Worm (Caenorhabditis elegans) whole organism, late embryonic: Measurements from ENCODE around the gene gcy-33.
A peak's percentile ranks its signal among the peaks of the same experiment; 100 is the strongest.

ENCODE experiments used
- C08G9.2 ChIP-seq: sonication (generic microtip); optimal IDR thresholded peaks from 2 replicates; lab custom pipeline; 2016; ENCODE audit warnings: mild to moderate bottlenecking, missing genetic modification characterization, moderate library complexity, missing compliant biosample characterization
- C38D4.7 ChIP-seq: fragments of 200-800 bp; sonication (Bioruptor generic); optimal IDR thresholded peaks from 2 replicates; lab custom pipeline; 2018; ENCODE audit warnings: mild to moderate bottlenecking, missing genetic modification characterization, moderate library complexity, missing compliant biosample characterization
- F13H6.1 ChIP-seq: sonication (generic microtip); optimal IDR thresholded peaks from 2 replicates; lab custom pipeline; 2016; ENCODE audit warnings: missing genetic modification characterization, missing compliant biosample characterization
- K09A11.1 ChIP-seq: sonication (generic microtip); optimal IDR thresholded peaks from 2 replicates; lab custom pipeline; 2017; ENCODE audit warnings: antibody characterized with exemption, mild to moderate bottlenecking, missing genetic modification characterization, missing compliant biosample characterization; ENCODE audit not compliant: insufficient read depth
- Y22D7AL.16 ChIP-seq: sonication (generic microtip); optimal IDR thresholded peaks from 2 replicates; lab custom pipeline; 2016; ENCODE audit warnings: missing genetic modification characterization, missing compliant biosample characterization
- ceh-14 ChIP-seq: sonication (generic microtip); optimal IDR thresholded peaks from 2 replicates; lab custom pipeline; 2016; ENCODE audit warnings: missing genotype, missing genetic modification characterization, missing compliant biosample characterization
- ceh-18 ChIP-seq: sonication (generic microtip); optimal IDR thresholded peaks from 2 replicates; lab custom pipeline; 2016; ENCODE audit warnings: missing genetic modification characterization, missing compliant biosample characterization
- ceh-22 ChIP-seq: sonication (generic microtip); optimal IDR thresholded peaks from 2 replicates; lab custom pipeline; 2017; ENCODE audit warnings: missing biosample characterization, missing genetic modification characterization
- ceh-24 ChIP-seq: sonication (generic microtip); optimal IDR thresholded peaks from 2 replicates; lab custom pipeline; 2016; ENCODE audit warnings: mild to moderate bottlenecking, missing genetic modification characterization, missing compliant biosample characterization
- ceh-31 ChIP-seq: sonication (generic microtip); optimal IDR thresholded peaks from 2 replicates; lab custom pipeline; 2016; ENCODE audit warnings: missing genetic modification characterization, missing compliant biosample characterization
- ceh-34 ChIP-seq: sonication (generic microtip); optimal IDR thresholded peaks from 2 replicates; lab custom pipeline; 2016; ENCODE audit warnings: mild to moderate bottlenecking, missing genetic modification characterization, missing compliant biosample characterization
- ceh-48 ChIP-seq: sonication (generic microtip); optimal IDR thresholded peaks from 2 replicates; lab custom pipeline; 2016; ENCODE audit warnings: missing genetic modification characterization, inconsistent platforms, missing compliant biosample characterization
- ceh-6 ChIP-seq: fragments of 200-800 bp; sonication (Bioruptor generic); optimal IDR thresholded peaks from 2 replicates; lab custom pipeline; 2018; ENCODE audit warnings: mild to moderate bottlenecking, missing genetic modification characterization, missing compliant biosample characterization
- dmd-4 ChIP-seq: sonication (generic microtip); optimal IDR thresholded peaks from 2 replicates; lab custom pipeline; 2016; ENCODE audit warnings: borderline replicate concordance, missing genetic modification characterization, missing compliant biosample characterization
- elt-2 ChIP-seq: sonication (generic microtip); optimal IDR thresholded peaks from 2 replicates; lab custom pipeline; 2016; ENCODE audit warnings: missing genetic modification reagents, missing genetic modification characterization, missing compliant biosample characterization
- elt-4 ChIP-seq: sonication (generic microtip); optimal IDR thresholded peaks from 2 replicates; lab custom pipeline; 2016; ENCODE audit warnings: missing genetic modification characterization, missing compliant biosample characterization
- fax-1 ChIP-seq: sonication (generic microtip); optimal IDR thresholded peaks from 2 replicates; lab custom pipeline; 2016; ENCODE audit warnings: missing genotype, missing genetic modification characterization, missing compliant biosample characterization
- fkh-6 ChIP-seq: sonication (generic microtip); optimal IDR thresholded peaks from 2 replicates; lab custom pipeline; 2016; ENCODE audit warnings: missing genetic modification characterization, missing compliant biosample characterization
- gmeb-2 ChIP-seq: sonication (generic microtip); optimal IDR thresholded peaks from 2 replicates; lab custom pipeline; 2016; ENCODE audit warnings: missing genetic modification characterization, inconsistent platforms, missing compliant biosample characterization
- hlh-15 ChIP-seq: sonication (generic microtip); optimal IDR thresholded peaks from 2 replicates; lab custom pipeline; 2016; ENCODE audit warnings: missing genetic modification characterization, missing compliant biosample characterization
- hlh-6 ChIP-seq: sonication (generic microtip); optimal IDR thresholded peaks from 2 replicates; lab custom pipeline; 2016; ENCODE audit warnings: missing genotype, missing genetic modification characterization, missing compliant biosample characterization
- hlh-8 ChIP-seq: sonication (generic microtip); optimal IDR thresholded peaks from 2 replicates; lab custom pipeline; 2016; ENCODE audit warnings: missing genotype, missing genetic modification characterization, missing compliant biosample characterization
- lin-11 ChIP-seq: fragments of 200-800 bp; sonication (Bioruptor generic); optimal IDR thresholded peaks from 2 replicates; lab custom pipeline; 2018; ENCODE audit warnings: mild to moderate bottlenecking, missing genetic modification characterization, missing compliant biosample characterization
- madf-2 ChIP-seq: sonication (generic microtip); optimal IDR thresholded peaks from 2 replicates; lab custom pipeline; 2017; ENCODE audit warnings: missing genetic modification characterization, missing compliant biosample characterization
- mec-3 ChIP-seq: sonication (generic microtip); optimal IDR thresholded peaks from 2 replicates; lab custom pipeline; 2016; ENCODE audit warnings: borderline replicate concordance, missing genetic modification characterization, missing compliant biosample characterization
- nhr-11 ChIP-seq: fragments of 150-350 bp; optimal IDR thresholded peaks from 2 replicates; lab custom pipeline; 2014; ENCODE audit warnings: missing biosample characterization, missing genetic modification characterization
- nhr-232 ChIP-seq: sonication (generic microtip); optimal IDR thresholded peaks from 2 replicates; lab custom pipeline; 2016; ENCODE audit warnings: missing genetic modification characterization, missing compliant biosample characterization
- odd-2 ChIP-seq: sonication (generic microtip); optimal IDR thresholded peaks from 2 replicates; lab custom pipeline; 2017; ENCODE audit warnings: antibody characterized with exemption, mild to moderate bottlenecking, missing genetic modification characterization, missing compliant biosample characterization
- pag-3 ChIP-seq: sonication (generic microtip); optimal IDR thresholded peaks from 2 replicates; lab custom pipeline; 2016; ENCODE audit warnings: missing compliant biosample characterization, missing genetic modification characterization, borderline replicate concordance
- pax-1 ChIP-seq: fragments of 150-350 bp; optimal IDR thresholded peaks from 2 replicates; lab custom pipeline; 2014; ENCODE audit warnings: missing biosample characterization, missing genetic modification characterization
- pha-4 ChIP-seq: fragments of 150-350 bp; optimal IDR thresholded peaks from 2 replicates; lab custom pipeline; 2018; ENCODE audit warnings: missing biosample characterization, missing genetic modification reagents, missing genetic modification characterization
- pros-1 ChIP-seq: fragments of 150-350 bp; optimal IDR thresholded peaks from 2 replicates; lab custom pipeline; 2014; ENCODE audit warnings: missing biosample characterization, missing genetic modification reagents, missing genetic modification characterization
- ref-2 ChIP-seq: sonication (generic microtip); optimal IDR thresholded peaks from 2 replicates; lab custom pipeline; 2016; ENCODE audit warnings: missing genetic modification characterization, missing compliant biosample characterization
- rnt-1 ChIP-seq: sonication (generic microtip); optimal IDR thresholded peaks from 2 replicates; lab custom pipeline; 2016; ENCODE audit warnings: missing genetic modification characterization, missing compliant biosample characterization
- sdc-2 ChIP-seq: sonication (generic microtip); optimal IDR thresholded peaks from 2 replicates; lab custom pipeline; 2016; ENCODE audit warnings: missing genotype, missing genetic modification characterization, missing compliant biosample characterization
- sox-2 ChIP-seq: fragments of 200-800 bp; sonication (Bioruptor generic); IDR thresholded peaks from 2 replicates; pipeline ENCODE4 v1.3.6; 2022; ENCODE audit warnings: missing genetic modification reagents, missing genetic modification characterization, missing compliant biosample characterization
- syd-9 ChIP-seq: sonication (generic microtip); optimal IDR thresholded peaks from 2 replicates; lab custom pipeline; 2016; ENCODE audit warnings: mild to moderate bottlenecking, missing genetic modification characterization, moderate library complexity, missing compliant biosample characterization
- tbx-2 ChIP-seq: sonication (generic microtip); optimal IDR thresholded peaks from 2 replicates; lab custom pipeline; 2016; ENCODE audit warnings: missing genetic modification characterization, missing compliant biosample characterization
- tbx-7 ChIP-seq: sonication (generic microtip); optimal IDR thresholded peaks from 2 replicates; lab custom pipeline; 2016; ENCODE audit warnings: missing genotype, missing genetic modification characterization, missing compliant biosample characterization
- unc-3 ChIP-seq, 2 experiments: fragments of 200-800 bp in 1 of 2; sonication (Bioruptor generic) in 1 of 2; sonication (generic microtip) in 1 of 2; conservative IDR thresholded peaks in 1 of 2; optimal IDR thresholded peaks in 1 of 2; 2 replicates each; pipeline versions ENCODE4 v1.3.6 to Lab custom; 2016 to 2022; ENCODE audit warnings: missing compliant biosample characterization in 2 of 2, missing genetic modification characterization in 2 of 2, missing genetic modification reagents in 1 of 2
- unc-42 ChIP-seq: sonication (generic microtip); optimal IDR thresholded peaks from 2 replicates; lab custom pipeline; 2016; ENCODE audit warnings: missing genotype, missing genetic modification characterization, missing compliant biosample characterization
- unc-86 ChIP-seq: sonication (generic microtip); optimal IDR thresholded peaks from 2 replicates; lab custom pipeline; 2016; ENCODE audit warnings: missing genetic modification characterization, missing compliant biosample characterization
- ztf-16 ChIP-seq: sonication (generic microtip); optimal IDR thresholded peaks from 2 replicates; lab custom pipeline; 2017; ENCODE audit warnings: missing genetic modification characterization, missing compliant biosample characterization

gcy-33 gene

ce11 chrV:12025683-12026082, 24.1 kb upstream of the gcy-33 start:
- TF ChIP-seq ceh-31 (peak; percentile 45), ceh-14 (peak; percentile 9), elt-2 (tag; lab: Kevin White, UChicago) (no peak), unc-42 (tag; lab: Kevin White, UChicago) (peak; percentile 97)

ce11 chrV:12024273-12024672, 22.7 kb upstream of the gcy-33 start:
- TF ChIP-seq ceh-14 (peak; percentile 1), unc-86 (peak; percentile 11), C38D4.7 (GFP tag; lab: Kevin White, UChicago) (peak; percentile 9), sdc-2 (tag; lab: Kevin White, UChicago) (peak; percentile 8), ceh-34 (tag; lab: Kevin White, UChicago) (peak; percentile 26), syd-9 (tag; lab: Kevin White, UChicago) (no peak), elt-4 (tag; lab: Kevin White, UChicago) (peak; percentile 59), nhr-11 (tag; lab: Kevin White, UChicago) (no peak), tbx-7 (tag; lab: Kevin White, UChicago) (peak; percentile 12), pha-4 (tag; lab: Kevin White, UChicago) (no peak), elt-2 (tag; lab: Kevin White, UChicago) (no peak), C08G9.2 (tag; lab: Kevin White, UChicago) (peak; percentile 43), odd-2 (tag; lab: Kevin White, UChicago) (no peak), hlh-6 (tag; lab: Kevin White, UChicago) (peak; percentile 43), lin-11 (tag; lab: Kevin White, UChicago) (no peak), dmd-4 (no peak), hlh-15 (no peak), rnt-1 (no peak), ceh-24 (tag; lab: Kevin White, UChicago) (no peak), ref-2 (tag; lab: Kevin White, UChicago) (peak; percentile 7), K09A11.1 (no peak), fax-1 (tag; lab: Kevin White, UChicago) (peak; percentile 12), ceh-48 (peak; percentile 18), ceh-6 (peak; percentile 10), tbx-2 (tag; lab: Kevin White, UChicago) (peak; percentile 49), nhr-232 (no peak), unc-3 (GFP tag; conservative IDR thresholded peaks at IDR 0.05; lab: Robert Waterston, UW) (0 out of 2 replicates have a peak, but pooled peaks have one; percentile 16), unc-3 (tag; optimal IDR thresholded peaks at IDR 0.05; lab: Kevin White, UChicago) (no peak), mec-3 (tag; lab: Kevin White, UChicago) (peak; percentile 61), sox-2 (GFP tag; lab: Robert Waterston, UW) (no peak), Y22D7AL.16 (tag; lab: Kevin White, UChicago) (peak; percentile 29), unc-42 (tag; lab: Kevin White, UChicago) (peak; percentile 78), hlh-8 (tag; lab: Kevin White, UChicago) (no peak), ceh-22 (tag; lab: Kevin White, UChicago) (no peak), gmeb-2 (no peak), ceh-18 (tag; lab: Kevin White, UChicago) (peak; percentile 25), F13H6.1 (tag; lab: Kevin White, UChicago) (peak; percentile 56)
- TF ChIP-seq, all 69 proteins: peak for 20

ce11 chrV:12020940-12021339, 19.3 kb upstream of the gcy-33 start:
- TF ChIP-seq ceh-14 (no peak), fkh-6 (tag; lab: Kevin White, UChicago) (no peak), pros-1 (tag; lab: Kevin White, UChicago) (no peak), C38D4.7 (GFP tag; lab: Kevin White, UChicago) (no peak), odd-2 (tag; lab: Kevin White, UChicago) (no peak), unc-86 (no peak), madf-2 (tag; lab: Kevin White, UChicago) (no peak), C08G9.2 (tag; lab: Kevin White, UChicago) (no peak), ztf-16 (tag; lab: Kevin White, UChicago) (no peak), sox-2 (GFP tag; lab: Robert Waterston, UW) (no peak), syd-9 (tag; lab: Kevin White, UChicago) (no peak), nhr-232 (no peak), pag-3 (tag; lab: Kevin White, UChicago) (no peak), pax-1 (tag; lab: Kevin White, UChicago) (no peak), hlh-6 (tag; lab: Kevin White, UChicago) (no peak), unc-3 (GFP tag; conservative IDR thresholded peaks at IDR 0.05; lab: Robert Waterston, UW) (no peak), unc-3 (tag; optimal IDR thresholded peaks at IDR 0.05; lab: Kevin White, UChicago) (no peak), tbx-7 (tag; lab: Kevin White, UChicago) (no peak)
